Worm (Caenorhabditis elegans) whole organism, L4/young adult: ENCODE results near the gene Y119D3B.12.

Experiments used
- W03F9.2 ChIP-seq: fragments of 150-350 bp; optimal IDR thresholded peaks from 2 replicates; lab custom pipeline; 2014; ENCODE audit warnings: missing biosample characterization, missing genetic modification characterization
- dao-5 ChIP-seq: sonication (generic microtip); optimal IDR thresholded peaks from 2 replicates; lab custom pipeline; 2016; ENCODE audit warnings: missing genotype, missing genetic modification characterization, moderate library complexity, missing compliant biosample characterization
- him-1 ChIP-seq: sonication (generic microtip); optimal IDR thresholded peaks from 2 replicates; lab custom pipeline; 2016; ENCODE audit warnings: missing genotype, missing genetic modification reagents, missing genetic modification characterization, missing compliant biosample characterization

ce11 chrIII:1214680-1215079 is 12.3 kb downstream of the Y119D3B.12 start, which contains the start of gene Y119D3B.21:
- TF ChIP-seq dao-5 (no peak), W03F9.2 (no peak), him-1 (no peak)
